Fruit fly (Drosophila melanogaster): Measurements from ENCODE around the gene Ilp8.

dm6 chr3L:17000289-17000688, 31.6 kb downstream of the Ilp8 start:
- TF ChIP-seq topi (GFP tag; optimal IDR thresholded peaks at IDR 0.05) (no peak), Sox102F (GFP tag; optimal IDR thresholded peaks at IDR 0.05) (no peak), acj6 (GFP tag; optimal IDR thresholded peaks at IDR 0.05) (no peak), Sox14 (GFP tag; optimal IDR thresholded peaks at IDR 0.05) (no peak), ss (GFP tag; optimal IDR thresholded peaks at IDR 0.05) (no peak)

All from whole organism, prepupa.